Fruit fly (Drosophila melanogaster) whole organism, larva: ENCODE results near the gene CG18178.

Experiments
- noc ChIP-seq: fragments of 200-800 bp; sonication (Bioruptor generic); optimal IDR thresholded peaks from 3 replicates; lab custom pipeline; 2019; ENCODE audit warnings: missing biosample characterization, mild to moderate bottlenecking, missing genetic modification characterization, moderate library complexity

Gene CG18178

dm6 chr3L:9703495-9703894 is 15.4 kb downstream of the CG18178 start, which contains the start of gene CG6761:
TSS of gene CG6761 (minus strand) at chr3L:9703595.
- TF ChIP-seq noc (tag; lab: Kevin White, UChicago), result no peak

- TF ChIP-seq noc (tag; lab: Kevin White, UChicago), result no peak
Observed at dm6 chr3L:9698193-9698642, 20.7 kb downstream of the CG18178 start, which contains the start of gene Ubc4. TSS of gene Ubc4 (plus strand) at chr3L:9698336.

- no peak for TF ChIP-seq noc (tag; lab: Kevin White, UChicago)
Observed at dm6 chr3L:9697527-9697883, 21.4 kb downstream of the CG18178 start.

- TF ChIP-seq noc (tag; lab: Kevin White, UChicago), result peak; percentile 72
Observed at dm6 chr3L:9696650-9697526, 22.1 kb downstream of the CG18178 start, which contains the start of gene Prps. TSS of gene Prps (minus strand) at chr3L:9696700.

- TF ChIP-seq noc (tag; lab: Kevin White, UChicago), result no peak
Observed at dm6 chr3L:9695647-9696046, 23.3 kb downstream of the CG18178 start.

- TF ChIP-seq noc (tag; lab: Kevin White, UChicago), result no peak
Observed at dm6 chr3L:9695242-9695641, 23.7 kb downstream of the CG18178 start.

- TF ChIP-seq noc (tag; lab: Kevin White, UChicago), result no peak
Observed at dm6 chr3L:9694867-9695236, 24.1 kb downstream of the CG18178 start.

- no peak for TF ChIP-seq noc (tag; lab: Kevin White, UChicago)
Observed at dm6 chr3L:9694169-9694866, 24.6 kb downstream of the CG18178 start.

- no peak for TF ChIP-seq noc (tag; lab: Kevin White, UChicago)
Observed at dm6 chr3L:9693552-9694133, 25.3 kb downstream of the CG18178 start.

- peak; percentile 98 for TF ChIP-seq noc (tag; lab: Kevin White, UChicago)
Observed at dm6 chr3L:9692892-9693551, 25.9 kb downstream of the CG18178 start.

dm6 chr3L:9692234-9692891 is 26.6 kb downstream of the CG18178 start:
- peak; percentile 41 for TF ChIP-seq noc (tag; lab: Kevin White, UChicago)

dm6 chr3L:9691476-9691826 is 27.5 kb downstream of the CG18178 start:
- peak; percentile 91 for TF ChIP-seq noc (tag; lab: Kevin White, UChicago)

dm6 chr3L:9690798-9691475 is 28.0 kb downstream of the CG18178 start:
- peak; percentile 96 for TF ChIP-seq noc (tag; lab: Kevin White, UChicago)

dm6 chr3L:9689809-9690208 is 29.1 kb downstream of the CG18178 start:
- TF ChIP-seq noc (tag; lab: Kevin White, UChicago), result no peak
